Worm (Caenorhabditis elegans) whole organism, L4/young adult: ENCODE measurements around the gene F34H10.3.
"Not testable (repeated sequence)": the region's sequence is repeated elsewhere in the genome, so short reads cannot be mapped to it uniquely, and the experiment has no call there.

Experiments used
- W03F9.2 ChIP-seq: fragments of 150-350 bp; optimal IDR thresholded peaks from 2 replicates; lab custom pipeline; 2014; ENCODE audit warnings: missing biosample characterization, missing genetic modification characterization
- dao-5 ChIP-seq: sonication (generic microtip); optimal IDR thresholded peaks from 2 replicates; lab custom pipeline; 2016; ENCODE audit warnings: missing genotype, missing genetic modification characterization, moderate library complexity, missing compliant biosample characterization
- him-1 ChIP-seq: sonication (generic microtip); optimal IDR thresholded peaks from 2 replicates; lab custom pipeline; 2016; ENCODE audit warnings: missing genotype, missing genetic modification reagents, missing genetic modification characterization, missing compliant biosample characterization

Gene F34H10.3

DNA sequence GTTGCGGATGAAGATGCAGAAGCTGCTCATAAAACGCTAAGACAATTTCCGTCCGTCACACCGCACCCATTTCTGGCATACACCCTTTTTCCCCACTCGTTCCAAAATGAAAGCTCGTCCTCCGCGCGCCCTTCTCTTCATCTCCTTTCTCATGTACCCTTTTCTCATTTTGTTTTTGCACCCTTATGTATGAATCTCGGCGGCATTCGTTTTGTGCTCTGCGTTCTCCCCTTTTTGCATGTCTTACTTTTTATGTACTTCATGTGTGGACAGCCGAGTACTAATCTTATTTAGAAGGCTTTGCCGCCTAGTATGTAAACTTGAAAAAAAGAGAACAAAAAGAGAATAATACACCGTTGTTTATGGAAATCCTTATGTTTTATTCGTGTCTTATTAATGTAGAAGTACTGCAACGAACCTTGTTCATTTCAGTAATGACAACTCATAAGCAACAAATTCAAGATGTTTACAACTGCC, 13.3 kb upstream of the F34H10.3 start, which contains the start of gene F34H10.4:
F34H10.4 (plus strand) TSS at position 427 of the 477 bp plus-strand sequence.
- no peak for TF ChIP-seq dao-5
- TF ChIP-seq W03F9.2 (tag; lab: Kevin White, UChicago): no peak
- TF ChIP-seq him-1 (tag; lab: Kevin White, UChicago): no peak

DNA sequence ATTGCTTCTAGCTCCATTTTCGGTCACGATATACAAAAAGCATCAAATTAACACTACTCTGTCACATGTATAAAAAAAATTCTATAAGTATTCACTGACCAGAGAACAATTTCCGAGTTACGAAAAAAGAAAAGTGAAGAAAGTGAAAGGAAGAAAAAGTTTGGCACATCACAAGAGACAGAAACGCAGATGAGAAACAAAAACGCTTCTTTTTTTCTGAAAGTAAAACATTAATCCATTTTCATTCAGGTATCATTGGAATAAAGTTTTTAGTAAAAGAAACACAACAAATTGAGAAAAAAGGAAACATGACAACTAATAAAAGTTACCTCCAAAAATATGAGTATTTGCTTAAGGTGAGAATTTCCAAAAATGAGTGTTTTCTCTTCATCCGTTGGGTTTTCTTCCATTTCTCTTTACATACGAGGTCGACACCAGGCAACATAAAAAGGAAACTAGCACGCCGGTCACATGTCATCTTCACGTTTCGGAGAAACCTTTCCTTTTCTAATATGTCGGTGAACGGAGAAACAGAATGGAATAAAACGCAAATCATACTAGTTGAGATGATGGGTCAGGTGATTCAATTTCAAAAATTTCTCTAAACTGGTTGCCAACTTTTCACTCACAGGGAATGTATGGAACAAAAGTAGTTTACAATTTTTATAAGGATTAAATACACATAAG, 8.1 kb upstream of the F34H10.3 start:
- no peak for TF ChIP-seq him-1 (tag; lab: Kevin White, UChicago)
- no peak for TF ChIP-seq dao-5
- TF ChIP-seq W03F9.2 (tag; lab: Kevin White, UChicago): no peak

DNA sequence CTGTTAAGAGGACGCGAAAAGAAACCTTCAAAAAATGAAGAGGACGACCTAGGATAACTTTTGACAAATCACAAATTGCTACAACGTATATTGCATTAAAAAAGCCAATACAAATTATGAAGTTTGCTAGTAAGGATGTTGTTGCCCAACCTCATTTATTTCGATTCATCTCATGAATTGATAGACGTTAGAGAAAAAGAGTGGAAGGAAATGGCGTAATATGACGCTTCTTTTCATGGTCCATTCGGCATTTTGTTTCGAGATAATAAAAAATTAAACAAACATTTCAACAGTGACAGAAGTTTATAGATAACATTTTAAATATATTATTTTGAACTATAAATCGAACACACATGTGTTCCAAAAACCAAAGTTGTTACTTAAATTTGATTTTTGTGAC, 6.1 kb upstream of the F34H10.3 start:
- no peak for TF ChIP-seq him-1 (tag; lab: Kevin White, UChicago)
- no peak for TF ChIP-seq W03F9.2 (tag; lab: Kevin White, UChicago)
- TF ChIP-seq dao-5: no peak

DNA sequence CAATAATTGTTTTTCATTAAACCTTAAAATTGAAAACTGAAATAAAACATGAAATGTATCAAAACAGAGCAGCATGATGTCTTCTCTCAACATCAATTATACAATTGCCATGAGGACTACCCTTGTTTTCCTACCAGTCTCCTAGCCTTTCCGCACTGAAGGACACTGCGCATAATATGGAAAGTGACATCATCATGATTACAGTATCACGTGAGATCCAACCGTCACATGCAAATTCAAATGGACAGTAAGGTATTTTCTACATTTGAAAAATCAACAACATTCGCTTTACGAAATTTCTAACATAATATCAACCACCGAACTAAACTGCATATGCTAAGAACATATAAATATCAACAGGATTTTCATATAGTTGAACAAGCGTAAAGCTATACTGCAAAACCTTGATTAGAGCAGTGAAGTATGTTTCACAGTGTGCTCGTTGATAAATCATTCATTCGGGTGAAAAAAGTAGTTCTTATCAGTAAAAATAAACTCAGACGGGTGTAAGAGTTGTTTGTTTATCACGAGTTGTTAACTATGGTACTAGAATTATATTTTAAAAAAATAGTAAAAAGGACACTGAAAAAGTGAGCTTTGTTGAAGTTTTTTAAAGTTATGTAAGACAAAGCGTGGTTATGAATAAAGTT, 4.1 kb upstream of the F34H10.3 start:
- no peak for TF ChIP-seq W03F9.2 (tag; lab: Kevin White, UChicago)
- no peak for TF ChIP-seq dao-5
- TF ChIP-seq him-1 (tag; lab: Kevin White, UChicago): no peak

DNA sequence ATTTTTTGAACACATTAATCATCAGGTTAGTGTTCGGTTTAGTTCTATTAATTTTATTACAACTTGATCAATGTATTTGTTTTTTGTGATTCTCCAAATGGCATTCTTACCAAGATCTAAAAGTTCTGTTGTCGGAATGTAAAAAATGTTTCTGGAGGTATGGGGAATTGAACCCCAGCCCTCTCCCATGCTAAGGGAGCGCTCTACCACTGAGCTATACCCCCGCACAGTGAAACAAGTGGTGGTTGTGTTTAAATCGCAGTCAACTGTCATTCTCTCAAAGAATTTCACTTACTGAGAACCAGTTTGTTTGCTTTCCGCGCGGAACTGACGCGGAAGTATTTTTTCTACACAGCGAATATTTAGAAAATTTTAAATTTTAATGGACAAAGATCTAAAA, 2.9 kb upstream of the F34H10.3 start:
- no peak for TF ChIP-seq W03F9.2 (tag; lab: Kevin White, UChicago)
- peak; percentile 34 for TF ChIP-seq him-1 (tag; lab: Kevin White, UChicago)
- TF ChIP-seq dao-5: no peak

DNA sequence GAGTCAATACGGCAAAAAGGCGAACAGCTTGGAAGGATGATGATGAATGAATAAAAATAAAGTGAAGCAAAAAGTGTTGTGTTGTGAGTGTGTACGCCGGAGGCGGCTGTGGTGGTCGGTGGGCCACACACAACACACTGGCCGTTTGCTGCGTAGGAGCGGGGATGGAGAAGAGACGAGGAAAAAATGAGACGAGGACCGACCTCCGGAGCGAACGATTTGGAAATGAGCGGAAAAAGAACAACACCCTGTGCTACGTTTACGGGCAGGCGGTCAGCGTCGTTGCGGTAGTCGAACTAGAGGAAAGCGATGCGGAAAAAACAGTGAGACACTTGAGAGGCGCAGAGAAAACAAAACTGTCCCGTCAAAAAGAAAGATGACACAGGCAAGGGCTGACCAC, 2.3 kb upstream of the F34H10.3 start:
- TF ChIP-seq him-1 (tag; lab: Kevin White, UChicago) (no peak), dao-5 (no peak)

DNA sequence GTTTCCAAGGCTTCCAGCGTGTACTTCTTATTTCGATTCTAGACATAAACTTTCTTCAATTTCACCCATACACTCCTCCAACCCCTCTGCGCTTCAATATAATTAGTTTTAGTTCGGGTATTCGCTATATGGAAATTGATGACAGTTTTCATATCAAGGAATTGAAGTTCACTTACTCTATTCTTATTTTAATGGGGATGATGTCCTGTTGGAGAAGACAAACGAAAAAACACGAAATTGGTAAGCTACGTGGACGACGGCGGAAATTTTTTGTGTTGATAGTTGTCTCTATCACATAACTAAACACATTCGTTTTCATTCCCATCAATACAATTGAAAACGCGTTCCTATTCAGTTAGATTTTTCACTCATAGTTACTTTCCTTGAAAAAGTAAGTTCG, 551 bp upstream of the F34H10.3 start, which contains the start of gene F34H10.5:
F34H10.5 (plus strand) TSS at position 301 of the 400 bp plus-strand sequence.
- TF ChIP-seq W03F9.2 (tag; lab: Kevin White, UChicago): no peak
- no peak for TF ChIP-seq him-1 (tag; lab: Kevin White, UChicago)
- TF ChIP-seq dao-5: no peak

DNA sequence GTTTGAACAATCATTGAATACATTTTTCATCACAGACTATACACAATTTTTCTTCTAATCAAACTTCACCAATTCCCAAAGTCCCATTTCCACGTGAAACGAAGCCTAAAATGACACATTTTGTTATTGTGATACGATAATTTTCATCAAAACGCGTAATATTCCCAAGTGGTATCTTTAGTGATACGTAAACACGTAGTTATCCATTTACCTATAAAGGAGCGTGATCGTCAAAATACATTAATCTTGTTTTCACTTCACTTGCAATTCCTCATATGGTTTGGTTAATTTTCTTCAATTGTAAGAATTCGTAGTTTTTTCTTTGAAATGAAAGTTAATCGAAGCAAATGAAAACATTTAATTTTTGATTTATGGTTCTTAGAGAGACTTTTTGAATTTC, 5.3 kb downstream of the F34H10.3 start:
- TF ChIP-seq dao-5: no peak
- TF ChIP-seq W03F9.2 (tag; lab: Kevin White, UChicago): no peak
- TF ChIP-seq him-1 (tag; lab: Kevin White, UChicago): no peak

DNA sequence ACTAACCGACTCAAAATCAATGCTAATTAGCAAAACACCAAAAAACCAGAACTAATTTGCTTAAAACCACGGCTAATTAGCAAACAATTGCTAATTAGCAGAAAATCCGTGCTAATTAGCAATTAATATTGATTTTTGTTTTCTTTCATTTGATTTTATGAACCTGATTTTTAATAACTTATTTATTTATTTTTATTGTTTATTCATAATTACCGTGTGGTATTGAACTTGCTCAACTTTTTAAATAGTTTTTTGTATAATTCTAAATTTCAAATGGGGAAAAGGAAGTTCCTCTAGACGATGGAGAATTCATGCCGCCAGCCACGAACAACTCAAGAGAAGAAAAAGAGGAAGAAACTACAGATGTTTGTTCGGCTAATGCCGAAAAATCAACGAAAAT, 9.0 kb downstream of the F34H10.3 start, which contains the start of gene F34H10.1:
F34H10.1 (plus strand) TSS at position 301 of the 400 bp plus-strand sequence.
- TF ChIP-seq him-1 (tag; lab: Kevin White, UChicago); dao-5; W03F9.2 (tag; lab: Kevin White, UChicago): not testable (repeated sequence)

DNA sequence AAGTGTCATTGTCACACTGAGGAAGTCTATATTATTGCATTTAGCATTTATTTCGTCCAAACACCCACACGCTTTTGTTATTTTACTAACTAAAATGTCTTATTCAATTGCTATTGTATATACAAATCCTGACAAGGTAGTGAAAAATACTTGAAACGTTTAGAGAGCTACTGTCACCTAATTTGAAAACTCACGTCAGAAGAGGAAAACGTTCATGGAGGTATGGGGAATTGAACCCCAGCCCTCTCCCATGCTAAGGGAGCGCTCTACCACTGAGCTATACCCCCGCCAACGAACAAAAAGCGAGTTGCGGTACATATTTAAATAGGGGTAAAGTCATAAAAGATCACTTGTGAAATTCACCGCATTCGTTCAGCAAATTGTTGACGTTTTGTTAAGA, 12.2 kb downstream of the F34H10.3 start:
- TF ChIP-seq him-1 (tag; lab: Kevin White, UChicago) (no peak), dao-5 (peak; percentile 71), W03F9.2 (tag; lab: Kevin White, UChicago) (no peak)

DNA sequence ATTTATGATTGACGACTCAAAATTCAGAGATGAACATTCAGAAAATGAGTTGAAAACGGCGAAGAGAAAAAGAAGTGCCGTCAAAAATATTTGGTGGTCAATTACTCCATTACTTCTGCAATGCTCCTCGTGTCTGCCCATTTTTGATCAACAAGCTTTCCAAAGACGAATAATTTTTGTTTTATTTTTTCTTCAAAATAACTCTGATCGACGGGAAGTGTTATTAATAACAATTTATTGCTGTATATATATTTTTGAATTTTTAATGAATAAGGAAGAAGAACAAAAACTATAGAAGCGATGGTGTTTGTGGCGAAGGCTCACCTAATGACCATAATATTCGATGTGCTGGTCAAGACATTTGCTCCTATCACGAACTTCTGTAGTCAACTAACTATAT, 14.7 kb downstream of the F34H10.3 start, which contains the start of gene C11E4.8:
C11E4.8 (plus strand) TSS at position 301 of the 400 bp plus-strand sequence.
- TF ChIP-seq W03F9.2 (tag; lab: Kevin White, UChicago) (no peak), him-1 (tag; lab: Kevin White, UChicago) (no peak), dao-5 (no peak)

DNA sequence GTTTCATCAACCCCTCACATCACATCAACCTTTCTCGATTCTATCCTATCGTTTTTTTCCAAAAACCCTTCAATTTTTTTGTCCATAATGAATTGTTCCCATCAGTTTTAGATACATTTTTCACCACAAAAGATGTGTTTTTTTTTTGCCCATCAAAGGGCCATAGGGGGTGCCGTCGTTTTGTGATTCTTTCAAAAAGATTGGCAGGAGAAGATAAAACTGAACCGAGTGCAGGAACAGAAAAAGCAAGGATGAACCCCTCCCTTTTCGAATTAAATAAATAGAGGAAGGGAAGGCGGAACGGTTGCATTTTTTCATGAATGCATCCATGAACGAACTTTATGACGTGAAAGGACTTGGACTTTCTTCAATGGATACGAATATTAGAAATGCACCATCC, 17.9 kb downstream of the F34H10.3 start, which contains the start of gene C11E4.7:
C11E4.7 (plus strand) TSS at position 301 of the 400 bp plus-strand sequence.
- TF ChIP-seq W03F9.2 (tag; lab: Kevin White, UChicago) (no peak), him-1 (tag; lab: Kevin White, UChicago) (no peak), dao-5 (no peak)

DNA sequence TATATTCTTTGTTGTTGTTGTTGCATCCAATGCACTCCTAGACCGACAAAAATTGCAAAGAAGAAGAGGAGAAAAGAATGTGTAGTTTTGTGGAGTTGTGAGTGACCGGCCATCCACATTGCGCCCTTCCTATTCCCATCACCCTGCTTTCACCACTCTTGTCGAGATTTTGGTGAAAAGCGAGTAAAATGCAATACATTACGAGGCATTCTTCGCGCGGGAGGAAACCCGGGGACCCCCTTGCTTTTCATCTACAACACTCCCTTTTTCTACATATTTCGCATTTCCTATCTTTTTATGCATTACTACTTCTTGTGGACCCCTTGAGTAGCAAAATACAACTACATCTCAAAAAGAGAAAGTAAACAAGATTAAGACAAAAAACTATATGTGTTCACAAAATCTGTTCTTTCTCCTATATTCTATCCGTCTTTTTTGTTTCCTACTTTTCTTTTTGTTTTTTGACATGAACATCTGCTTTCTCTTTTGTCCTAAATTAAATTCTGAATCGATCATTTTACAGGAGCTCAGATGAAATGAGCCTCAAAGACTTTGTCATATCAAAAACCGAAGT, 24.7 kb downstream of the F34H10.3 start, which contains the start of gene C11E4.6:
C11E4.6 (plus strand) TSS at position 524 of the 574 bp plus-strand sequence.
- TF ChIP-seq dao-5 (no peak), him-1 (tag; lab: Kevin White, UChicago) (no peak), W03F9.2 (tag; lab: Kevin White, UChicago) (no peak)

DNA sequence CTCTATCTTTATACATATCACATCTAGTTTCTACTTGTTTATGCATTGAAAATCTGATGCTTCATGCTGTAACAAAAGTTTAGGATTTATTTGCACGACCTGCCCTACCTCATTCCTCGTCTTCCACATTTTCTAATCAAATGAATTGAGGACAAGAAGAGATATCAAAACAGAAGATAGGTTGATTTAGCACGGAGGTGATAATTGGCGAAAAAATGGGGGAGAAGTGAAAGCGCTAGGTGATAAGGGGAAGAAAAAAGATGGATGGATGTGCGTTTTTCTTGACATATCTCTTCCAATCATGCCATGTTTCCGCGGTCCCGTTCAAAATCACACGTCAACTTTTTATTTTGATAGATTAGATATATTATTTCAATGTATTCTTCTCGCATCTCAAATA, 26.7 kb downstream of the F34H10.3 start:
- TF ChIP-seq dao-5: no peak
- no peak for TF ChIP-seq W03F9.2 (tag; lab: Kevin White, UChicago)
- no peak for TF ChIP-seq him-1 (tag; lab: Kevin White, UChicago)
